Worm (Caenorhabditis elegans) whole organism, young adult: ENCODE results near the gene F21C10.10.

Experiments used
- lsl-1 ChIP-seq: fragments of 200-800 bp; sonication (Bioruptor generic); optimal IDR thresholded peaks from 2 replicates; lab custom pipeline; 2018; ENCODE audit warnings: mild to moderate bottlenecking, missing genetic modification characterization, moderate library complexity, missing compliant biosample characterization
- nhr-120 ChIP-seq: fragments of 200-800 bp; sonication (Bioruptor generic); IDR thresholded peaks from 2 replicates; pipeline ENCODE4 v1.3.6; 2022; ENCODE audit warnings: missing genetic modification characterization, missing compliant biosample characterization
- ztf-6 ChIP-seq: fragments of 200-800 bp; sonication (Bioruptor generic); IDR thresholded peaks from 2 replicates; pipeline ENCODE4 v1.3.6; 2022; ENCODE audit warnings: missing genetic modification reagents, missing genetic modification characterization, missing compliant biosample characterization

DNA sequence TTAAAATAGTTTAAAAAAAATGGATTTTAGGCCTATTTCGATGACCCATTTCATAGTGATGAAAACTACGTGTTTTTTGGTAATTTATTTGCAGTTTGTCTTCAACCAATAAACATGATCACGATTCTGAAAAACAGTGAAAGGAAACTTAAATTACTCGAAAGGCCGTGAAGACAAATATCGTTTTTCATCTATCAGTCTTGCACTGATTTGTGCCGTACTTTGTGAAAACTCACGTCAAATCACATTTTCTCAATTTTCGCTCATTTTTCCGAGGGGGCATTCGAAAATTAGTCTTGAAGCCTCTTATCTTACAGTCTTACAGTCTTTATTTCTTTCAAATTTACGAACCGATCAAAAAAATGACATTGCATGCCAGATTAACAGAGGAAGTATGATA, 37.4 kb upstream of the F21C10.10 start, which contains the start of gene C25E10.11:
- TF ChIP-seq ztf-6 (GFP tag; lab: Robert Waterston, UW) (no peak), nhr-120 (no peak), lsl-1 (no peak)
